Fruit fly (Drosophila melanogaster): ENCODE measurements around the gene CG32547.

DNA sequence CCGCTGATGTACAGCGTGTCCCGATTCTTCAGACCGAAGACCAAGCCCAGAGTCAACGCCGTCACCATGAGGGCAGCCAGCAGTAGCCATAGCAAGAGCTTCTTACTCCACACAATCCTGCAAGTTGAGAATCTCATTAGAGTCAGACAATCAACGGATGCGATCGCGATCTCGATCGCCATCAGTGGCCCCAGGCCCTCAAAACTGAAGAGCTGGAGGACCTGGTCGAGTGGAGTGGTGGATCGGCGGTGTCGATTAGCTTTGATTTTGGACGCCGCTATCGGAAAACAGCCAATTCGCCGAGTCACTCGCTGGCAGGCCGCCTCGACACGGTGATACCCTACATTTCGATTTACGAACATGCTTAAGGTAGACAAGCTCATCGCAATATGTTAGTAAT is 29.3 kb upstream of the CG32547 start:
- TF ChIP-seq lz (GFP tag; optimal IDR thresholded peaks at IDR 0.05): no peak
- no peak for TF ChIP-seq Lpt (GFP tag; optimal IDR thresholded peaks at IDR 0.05)
- TF ChIP-seq CG4318 (GFP tag; optimal IDR thresholded peaks at IDR 0.05): no peak
- no peak for TF ChIP-seq fd59A (GFP tag; optimal IDR thresholded peaks at IDR 0.05)
- TF ChIP-seq CG3919 (GFP tag; optimal IDR thresholded peaks at IDR 0.05): no peak
- no peak for TF ChIP-seq Smox (GFP tag; optimal IDR thresholded peaks at IDR 0.05)

Measured in whole organism, prepupa.